Worm (Caenorhabditis elegans): ENCODE data around the gene nhr-71.

- no peak for TF ChIP-seq ztf-11 (tag; optimal IDR thresholded peaks at IDR 0.05)
- no peak for TF ChIP-seq tag-97 (GFP tag; IDR thresholded peaks at IDR 0.05)
- TF ChIP-seq dmd-8 (GFP tag; IDR thresholded peaks at IDR 0.05) = no peak
- no peak for TF ChIP-seq skn-1 (tag; optimal IDR thresholded peaks at IDR 0.05)
- TF ChIP-seq ceh-20 (GFP tag; IDR thresholded peaks at IDR 0.05) = no peak
- TF ChIP-seq Y5F2A.4 (GFP tag; optimal IDR thresholded peaks at IDR 0.05) = no peak
- TF ChIP-seq nhr-41 (GFP tag; IDR thresholded peaks at IDR 0.05) = no peak
- no peak for TF ChIP-seq sdz-12 (GFP tag; optimal IDR thresholded peaks at IDR 0.05)
- no peak for TF ChIP-seq unc-62 (GFP tag; optimal IDR thresholded peaks at IDR 0.05 in 1 of 2)
- TF ChIP-seq unc-62 (tag; optimal IDR thresholded peaks at IDR 0.05) = no peak
Observed at ce11 chrX:13697520-13697919, 49.6 kb upstream of the nhr-71 start.

Measured in whole organism, L4 larva.